Worm (Caenorhabditis elegans): ENCODE measurements around the gene T28F3.5.

Gene T28F3.5

DNA sequence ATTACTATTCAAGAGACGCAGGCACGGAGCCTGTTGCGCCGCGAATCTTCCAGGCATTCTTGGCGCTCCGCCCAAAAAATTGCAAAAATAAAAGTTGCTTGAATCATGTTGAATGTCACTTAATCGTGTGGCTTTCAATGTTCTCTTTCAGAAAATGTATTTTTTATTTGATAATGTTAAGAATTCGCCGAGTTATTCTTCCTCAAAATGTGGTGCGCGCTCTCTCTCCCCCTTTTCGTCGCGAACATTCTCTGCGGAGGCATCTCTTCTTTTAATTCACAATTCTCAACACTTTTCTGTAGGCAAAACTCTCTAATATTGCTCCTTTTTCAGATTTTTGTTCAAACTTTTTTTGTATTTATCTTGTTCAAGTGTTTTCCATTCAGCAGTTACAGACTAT lies 16.2 kb upstream of the T28F3.5 start (continued):
- peak; percentile 96 for TF ChIP-seq irx-1 (tag; optimal IDR thresholded peaks at IDR 0.05)
- TF ChIP-seq pag-3 (tag; optimal IDR thresholded peaks at IDR 0.05; ENCODE audit: borderline replicate concordance, insufficient read depth): no peak
- TF ChIP-seq lsy-2 (tag; optimal IDR thresholded peaks at IDR 0.05): peak; percentile 90 to 96
- TF ChIP-seq pqm-1 (tag; optimal IDR thresholded peaks at IDR 0.05): peak; percentile 18
- TF ChIP-seq C16A3.4 (tag; optimal IDR thresholded peaks at IDR 0.05): peak; percentile 96
- peak; percentile 6 to 74 for TF ChIP-seq mdl-1 (tag; optimal IDR thresholded peaks at IDR 0.05)
- peak; percentile 96 for TF ChIP-seq ceh-8 (GFP tag; optimal IDR thresholded peaks at IDR 0.05)
- TF ChIP-seq ets-5 (GFP tag; IDR thresholded peaks at IDR 0.05): no peak
- TF ChIP-seq egl-13 (tag; optimal IDR thresholded peaks at IDR 0.05): peak; percentile 99
- peak; percentile 99 for TF ChIP-seq nhr-47 (tag; optimal IDR thresholded peaks at IDR 0.05)
- TF ChIP-seq snu-23 (GFP tag; optimal IDR thresholded peaks at IDR 0.05): peak; percentile 99
- peak; percentile 98 for TF ChIP-seq tbx-2 (tag; optimal IDR thresholded peaks at IDR 0.05)

DNA sequence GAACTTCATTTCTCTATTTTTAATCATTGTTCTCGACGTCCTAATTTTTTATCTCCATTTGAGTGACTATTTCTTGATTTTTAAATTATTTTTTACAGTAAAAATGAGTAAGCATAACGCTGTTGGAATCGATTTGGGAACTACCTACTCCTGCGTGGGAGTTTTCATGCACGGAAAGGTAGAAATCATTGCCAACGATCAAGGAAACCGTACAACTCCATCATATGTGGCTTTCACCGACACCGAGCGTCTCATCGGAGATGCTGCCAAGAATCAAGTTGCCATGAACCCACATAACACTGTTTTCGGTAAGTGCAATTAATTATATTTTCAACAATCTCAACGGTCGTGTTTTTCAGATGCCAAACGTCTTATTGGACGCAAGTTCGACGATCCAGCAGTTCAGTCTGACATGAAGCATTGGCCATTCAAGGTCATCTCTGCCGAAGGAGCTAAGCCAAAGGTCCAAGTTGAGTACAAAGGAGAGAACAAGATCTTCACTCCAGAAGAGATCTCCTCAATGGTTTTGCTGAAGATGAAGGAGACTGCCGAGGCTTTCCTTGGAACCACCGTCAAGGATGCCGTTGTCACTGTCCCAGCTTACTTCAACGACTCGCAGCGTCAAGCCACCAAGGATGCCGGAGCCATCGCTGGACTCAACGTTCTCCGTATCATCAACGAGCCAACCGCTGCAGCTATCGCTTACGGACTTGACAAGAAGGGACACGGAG lies 15.6 kb upstream of the T28F3.5 start, which contains the start of gene hsp-1:
Gene hsp-1, plus strand, starts transcription at position 99 of the 731 bp plus-strand sequence.
- TF ChIP-seq lin-15B (tag; optimal IDR thresholded peaks at IDR 0.05) (no peak), ztf-11 (tag; optimal IDR thresholded peaks at IDR 0.05) (no peak), mab-9 (GFP tag; IDR thresholded peaks at IDR 0.05) (peak; percentile 50; the same call in 1 of the 2 replicates), ceh-63 (GFP tag; optimal IDR thresholded peaks at IDR 0.05) (peak; percentile 71), skn-1 (tag; optimal IDR thresholded peaks at IDR 0.05) (peak; percentile 17), ama-1 (optimal IDR thresholded peaks at IDR 0.05) (peak; percentile 46)

DNA sequence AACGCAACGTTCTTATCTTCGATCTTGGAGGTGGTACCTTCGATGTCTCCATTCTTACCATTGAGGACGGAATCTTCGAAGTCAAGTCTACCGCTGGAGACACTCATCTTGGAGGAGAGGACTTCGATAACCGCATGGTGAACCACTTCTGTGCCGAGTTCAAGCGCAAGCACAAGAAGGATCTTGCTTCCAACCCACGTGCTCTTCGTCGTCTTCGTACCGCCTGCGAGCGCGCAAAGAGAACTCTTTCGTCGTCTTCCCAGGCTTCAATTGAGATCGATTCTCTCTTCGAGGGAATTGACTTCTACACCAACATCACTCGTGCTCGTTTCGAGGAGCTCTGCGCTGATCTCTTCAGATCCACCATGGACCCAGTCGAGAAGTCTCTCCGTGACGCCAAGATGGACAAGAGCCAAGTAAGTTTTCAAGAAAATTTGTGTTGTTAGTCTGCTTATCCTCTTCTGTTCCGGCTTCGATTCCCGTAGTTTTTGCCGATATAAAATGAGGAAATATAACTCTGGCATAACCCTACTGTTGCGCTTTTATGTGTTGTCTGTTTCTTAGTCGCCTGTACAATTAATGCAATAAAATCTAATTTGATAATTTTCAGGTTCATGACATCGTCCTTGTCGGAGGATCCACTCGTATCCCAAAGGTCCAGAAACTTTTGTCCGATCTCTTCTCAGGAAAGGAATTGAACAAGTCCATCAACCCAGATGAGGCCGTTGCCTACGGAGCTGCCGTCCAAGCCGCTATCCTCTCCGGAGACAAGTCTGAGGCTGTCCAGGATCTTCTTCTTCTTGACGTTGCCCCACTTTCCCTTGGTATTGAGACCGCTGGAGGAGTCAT lies 14.8 kb upstream of the T28F3.5 start:
- no peak for TF ChIP-seq dpl-1 (GFP tag; optimal IDR thresholded peaks at IDR 0.05)
- no peak for TF ChIP-seq fos-1 (tag; optimal IDR thresholded peaks at IDR 0.05)
- peak; percentile 17 for TF ChIP-seq mep-1 (tag; optimal IDR thresholded peaks at IDR 0.05)
- TF ChIP-seq egl-27 (tag; optimal IDR thresholded peaks at IDR 0.05): no peak
- TF ChIP-seq ceh-63 (GFP tag; optimal IDR thresholded peaks at IDR 0.05): no peak
- no peak for TF ChIP-seq lsy-2 (tag; optimal IDR thresholded peaks at IDR 0.05)
- no peak for TF ChIP-seq sox-4 (tag; optimal IDR thresholded peaks at IDR 0.05)
- no peak for TF ChIP-seq efl-1 (optimal IDR thresholded peaks at IDR 0.05)
- peak in 1 of 2 experiments; percentile 73 for TF ChIP-seq efl-1 (GFP tag; optimal IDR thresholded peaks at IDR 0.05 in 1 of 2)
- TF ChIP-seq lin-35 (GFP tag; optimal IDR thresholded peaks at IDR 0.05): no peak
- TF ChIP-seq lin-39 (tag; optimal IDR thresholded peaks at IDR 0.05): no peak
- TF ChIP-seq fkh-8 (tag; optimal IDR thresholded peaks at IDR 0.05): peak; percentile 1
- no peak for TF ChIP-seq lir-3 (tag; optimal IDR thresholded peaks at IDR 0.05; ENCODE audit: poor library complexity)
- no peak for TF ChIP-seq swsn-7 (tag; optimal IDR thresholded peaks at IDR 0.05)
- TF ChIP-seq ztf-11 (tag; optimal IDR thresholded peaks at IDR 0.05): no peak
- no peak for TF ChIP-seq nhr-47 (tag; optimal IDR thresholded peaks at IDR 0.05)
- TF ChIP-seq hlh-4 (tag; optimal IDR thresholded peaks at IDR 0.05): no peak
- TF ChIP-seq unc-86 (tag; optimal IDR thresholded peaks at IDR 0.05): no peak
- TF ChIP-seq elt-2 (tag; optimal IDR thresholded peaks at IDR 0.05): no peak
- TF ChIP-seq ama-1 (optimal IDR thresholded peaks at IDR 0.05): peak; percentile 68
- TF ChIP-seq aly-2 (tag; optimal IDR thresholded peaks at IDR 0.05): peak; percentile 47
- TF ChIP-seq elt-3 (tag; optimal IDR thresholded peaks at IDR 0.05): no peak
- TF ChIP-seq ceh-8 (GFP tag; optimal IDR thresholded peaks at IDR 0.05): no peak
- TF ChIP-seq nhr-85 (tag): peak; percentile 38
- TF ChIP-seq nhr-20 (tag; optimal IDR thresholded peaks at IDR 0.05): no peak
- TF ChIP-seq lin-15B (tag; optimal IDR thresholded peaks at IDR 0.05): no peak
- TF ChIP-seq skn-1 (tag; optimal IDR thresholded peaks at IDR 0.05): peak; percentile 35
- no peak for TF ChIP-seq pqm-1 (tag; optimal IDR thresholded peaks at IDR 0.05)
- no peak for TF ChIP-seq nhr-237 (tag; optimal IDR thresholded peaks at IDR 0.05)
- no peak for TF ChIP-seq mef-2 (tag; optimal IDR thresholded peaks at IDR 0.05)
- TF ChIP-seq mdl-1 (tag; optimal IDR thresholded peaks at IDR 0.05): no peak
- TF ChIP-seq hpl-2 (GFP tag; optimal IDR thresholded peaks at IDR 0.05): no peak
- TF ChIP-seq ceh-88 (GFP tag; IDR thresholded peaks at IDR 0.05): no peak
- no peak for TF ChIP-seq lin-14 (GFP tag; optimal IDR thresholded peaks at IDR 0.05)
- no peak for TF ChIP-seq C16A3.4 (tag; optimal IDR thresholded peaks at IDR 0.05)
- no peak for TF ChIP-seq tbx-2 (tag; optimal IDR thresholded peaks at IDR 0.05)
- TF ChIP-seq alr-1 (tag; optimal IDR thresholded peaks at IDR 0.05; ENCODE audit: borderline replicate concordance): no peak
- no peak for TF ChIP-seq nhr-76 (tag; optimal IDR thresholded peaks at IDR 0.05)
